Fruit fly (Drosophila melanogaster): Measurements from ENCODE around the gene CG42852.

The CG42852 gene

dm6 chr3L:16780317-16780716, 25.0 kb downstream of the CG42852 start:
- TF ChIP-seq h (optimal IDR thresholded peaks at IDR 0.05) (no peak), Sin3A (optimal IDR thresholded peaks at IDR 0.05) (no peak), ttk (optimal IDR thresholded peaks at IDR 0.05) (no peak), psq (optimal IDR thresholded peaks at IDR 0.05) (no peak), insv (optimal IDR thresholded peaks at IDR 0.05) (no peak), Myc (optimal IDR thresholded peaks at IDR 0.05) (no peak)

DNA sequence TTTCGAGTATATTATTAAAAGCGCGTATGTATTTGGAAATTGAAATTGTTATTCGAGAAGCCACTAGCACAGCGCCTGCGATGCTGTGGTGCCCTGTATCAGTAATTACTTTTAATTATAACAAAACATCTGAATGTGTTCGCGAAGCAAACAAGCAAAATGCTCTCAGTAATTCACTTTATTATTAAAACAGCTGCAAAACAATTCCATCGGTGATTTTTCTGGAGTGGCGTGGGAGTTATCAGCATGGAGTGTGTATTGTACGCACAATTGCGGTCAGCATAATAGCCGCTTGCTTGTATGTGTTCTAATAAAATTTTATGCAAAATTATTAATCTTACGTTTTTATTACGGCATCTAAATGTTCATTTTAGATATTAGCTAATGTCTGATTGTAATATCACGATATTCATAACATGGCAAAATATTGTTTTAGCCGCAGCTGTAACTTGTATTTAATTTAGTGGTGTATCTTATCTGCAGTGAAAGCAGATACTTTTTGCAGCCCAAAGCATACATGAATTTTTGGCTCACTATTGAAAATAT, 27.0 kb downstream of the CG42852 start:
- TF ChIP-seq psq (optimal IDR thresholded peaks at IDR 0.05) (no peak), insv (optimal IDR thresholded peaks at IDR 0.05) (no peak)

DNA sequence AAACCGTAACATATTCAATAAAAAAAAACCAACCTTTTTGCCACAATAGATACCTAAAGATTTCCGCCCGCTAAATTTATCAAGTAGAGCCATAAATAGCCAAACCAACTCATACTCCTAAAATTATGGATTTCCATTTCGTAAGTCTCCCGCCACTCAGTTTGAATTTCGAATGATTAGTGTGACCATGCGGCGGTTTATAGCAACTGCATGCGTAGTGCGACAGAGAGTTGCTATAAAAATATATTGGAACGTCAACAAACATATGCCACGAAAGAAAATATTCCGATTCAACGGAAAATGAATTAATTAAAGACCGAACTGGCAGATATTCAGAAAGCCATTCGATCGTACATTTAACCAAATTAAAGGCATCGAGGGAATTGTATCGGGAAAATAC, 27.5 kb downstream of the CG42852 start, which contains the start of gene CG9706:
CG9706 (plus strand) TSS at position 222 of the 400 bp plus-strand sequence.
- TF ChIP-seq Sin3A (optimal IDR thresholded peaks at IDR 0.05) (no peak), insv (optimal IDR thresholded peaks at IDR 0.05) (no peak)

dm6 chr3L:16786728-16787127, 31.4 kb downstream of the CG42852 start, which contains the start of gene eIF3e:
eIF3e (minus strand) TSS chr3L:16786941.
- TF ChIP-seq h (optimal IDR thresholded peaks at IDR 0.05) (no peak), insv (optimal IDR thresholded peaks at IDR 0.05) (no peak), Sin3A (optimal IDR thresholded peaks at IDR 0.05) (no peak), Myc (optimal IDR thresholded peaks at IDR 0.05) (no peak)

- no peak for TF ChIP-seq psq (optimal IDR thresholded peaks at IDR 0.05)
- no peak for TF ChIP-seq insv (optimal IDR thresholded peaks at IDR 0.05)
- no peak for TF ChIP-seq Sin3A (optimal IDR thresholded peaks at IDR 0.05)
- no peak for TF ChIP-seq h (optimal IDR thresholded peaks at IDR 0.05)
- TF ChIP-seq ttk (optimal IDR thresholded peaks at IDR 0.05), result no peak
- no peak for TF ChIP-seq Myc (optimal IDR thresholded peaks at IDR 0.05)
Observed at dm6 chr3L:16796603-16797002, 41.3 kb downstream of the CG42852 start.

DNA sequence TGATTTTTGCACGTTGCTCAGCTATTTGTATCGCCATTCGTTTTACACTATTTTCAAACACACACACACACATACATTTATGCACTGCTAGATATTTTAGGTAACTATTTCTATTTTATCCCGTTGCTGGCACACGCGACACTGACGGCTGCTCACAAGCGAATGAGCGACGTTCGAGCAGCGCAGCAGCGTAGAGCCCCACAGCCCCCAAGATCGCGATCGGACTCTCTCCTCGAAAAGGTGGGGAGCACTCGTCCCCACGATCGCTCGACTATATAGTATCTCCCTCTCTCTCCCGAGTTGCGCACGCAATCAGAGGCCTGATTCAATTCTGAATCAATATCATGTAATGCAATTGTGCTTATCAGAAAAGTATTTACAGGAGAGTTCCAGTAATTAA, 44.7 kb downstream of the CG42852 start:
- TF ChIP-seq Myc (optimal IDR thresholded peaks at IDR 0.05) (no peak), h (optimal IDR thresholded peaks at IDR 0.05) (no peak), insv (optimal IDR thresholded peaks at IDR 0.05) (no peak)

- no peak for TF ChIP-seq Sin3A (optimal IDR thresholded peaks at IDR 0.05)
- no peak for TF ChIP-seq h (optimal IDR thresholded peaks at IDR 0.05)
- no peak for TF ChIP-seq psq (optimal IDR thresholded peaks at IDR 0.05)
- TF ChIP-seq ttk (optimal IDR thresholded peaks at IDR 0.05), result no peak
- no peak for TF ChIP-seq Myc (optimal IDR thresholded peaks at IDR 0.05)
- no peak for TF ChIP-seq insv (optimal IDR thresholded peaks at IDR 0.05)
Observed at dm6 chr3L:16801499-16802452, 46.5 kb downstream of the CG42852 start.

DNA sequence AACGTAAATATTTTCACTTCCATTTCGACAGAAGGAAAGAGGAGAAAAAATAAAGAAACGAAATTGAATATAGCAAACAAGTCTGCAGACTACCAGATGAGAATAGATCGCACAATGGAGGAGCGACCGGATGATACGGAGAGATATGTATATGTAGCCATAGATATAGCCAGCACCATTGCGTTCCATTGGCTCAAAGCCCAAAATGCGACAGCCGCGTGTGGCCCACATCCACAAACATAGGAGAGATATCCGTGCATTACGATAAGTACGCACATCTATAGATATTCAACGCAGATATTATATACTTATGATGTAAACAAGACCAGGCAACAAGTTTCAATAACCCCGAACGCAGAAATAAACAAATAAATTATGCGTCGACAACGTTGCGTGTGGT, 48.0 kb downstream of the CG42852 start:
- TF ChIP-seq h (optimal IDR thresholded peaks at IDR 0.05) (no peak), insv (optimal IDR thresholded peaks at IDR 0.05) (no peak), Myc (optimal IDR thresholded peaks at IDR 0.05) (no peak), ttk (optimal IDR thresholded peaks at IDR 0.05) (no peak), Sin3A (optimal IDR thresholded peaks at IDR 0.05) (no peak), psq (optimal IDR thresholded peaks at IDR 0.05) (no peak)

dm6 chr3L:16803708-16804350, 48.5 kb downstream of the CG42852 start:
- TF ChIP-seq insv (optimal IDR thresholded peaks at IDR 0.05) (no peak), Sin3A (optimal IDR thresholded peaks at IDR 0.05) (no peak), h (optimal IDR thresholded peaks at IDR 0.05) (no peak), psq (optimal IDR thresholded peaks at IDR 0.05) (no peak), ttk (optimal IDR thresholded peaks at IDR 0.05) (no peak)

dm6 chr3L:16804627-16805026, 49.3 kb downstream of the CG42852 start, which contains the start of gene nudC:
nudC (plus strand) TSS chr3L:16804994.
- no peak for TF ChIP-seq Sin3A (optimal IDR thresholded peaks at IDR 0.05)
- TF ChIP-seq h (optimal IDR thresholded peaks at IDR 0.05), result no peak
- no peak for TF ChIP-seq ttk (optimal IDR thresholded peaks at IDR 0.05)
- TF ChIP-seq Myc (optimal IDR thresholded peaks at IDR 0.05), result no peak
- TF ChIP-seq psq (optimal IDR thresholded peaks at IDR 0.05), result no peak
- TF ChIP-seq insv (optimal IDR thresholded peaks at IDR 0.05), result no peak

Measured in Kc167 (cell line).